Fruit fly (Drosophila melanogaster): ENCODE results near the gene kar.
A peak's percentile ranks its signal among the peaks of the same experiment; 100 is the strongest.

kar gene

DNA sequence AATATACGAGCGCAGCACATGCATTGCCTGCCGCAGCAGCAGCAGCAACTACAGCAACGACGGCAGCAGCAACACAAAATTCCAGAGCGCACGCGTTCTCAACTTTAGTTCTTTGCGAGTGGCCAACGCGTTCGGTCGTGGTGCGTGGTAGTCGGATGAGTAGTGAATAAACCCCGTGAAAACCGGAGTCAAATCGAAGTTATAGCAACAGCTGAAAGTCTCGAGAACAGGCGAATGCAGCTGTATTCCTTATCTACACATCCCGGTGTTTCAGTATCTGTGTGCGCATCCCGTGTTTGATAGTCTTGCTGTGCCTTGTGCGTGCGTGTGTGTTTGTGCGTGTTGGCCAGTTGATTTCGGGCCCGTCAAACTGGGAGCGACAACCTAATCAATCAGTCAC, 41.2 kb downstream of the kar start, which contains the start of gene Dtg (continued):
- TF ChIP-seq HLHmδ (GFP tag; optimal IDR thresholded peaks at IDR 0.05) (peak; percentile 82), CHES-1-like (GFP tag; optimal IDR thresholded peaks at IDR 0.05) (no peak), Hr39 (optimal IDR thresholded peaks at IDR 0.05) (no peak), CG15601 (tag; optimal IDR thresholded peaks at IDR 0.05) (peak; percentile 2), vvl (GFP tag; IDR thresholded peaks at IDR 0.05) (no peak), MTF-1 (GFP tag; optimal IDR thresholded peaks at IDR 0.05; ENCODE audit: borderline replicate concordance) (peak; percentile 31), Dad (GFP tag; optimal IDR thresholded peaks at IDR 0.05) (no peak), CG7357 (GFP tag; IDR thresholded peaks at IDR 0.05) (no peak), CG8281 (tag; optimal IDR thresholded peaks at IDR 0.05) (peak; percentile 37), danr (GFP tag; IDR thresholded peaks at IDR 0.05) (no peak), CG11560 (tag; IDR thresholded peaks at IDR 0.05) (no peak), Opbp (GFP tag; IDR thresholded peaks at IDR 0.05; ENCODE audit: partially characterized antibody) (0 out of 3 replicates have a peak, but pooled peaks have one; percentile 24), CG17359 (tag; optimal IDR thresholded peaks at IDR 0.05) (no peak), eve (GFP tag; optimal IDR thresholded peaks at IDR 0.05) (no peak), da (GFP tag; optimal IDR thresholded peaks at IDR 0.05) (peak; percentile 19), Ptx1 (GFP tag; IDR thresholded peaks at IDR 0.05) (no peak), nom (GFP tag; optimal IDR thresholded peaks at IDR 0.05) (peak; percentile 18), CG8388 (GFP tag; optimal IDR thresholded peaks at IDR 0.05) (no peak), CG4617 (GFP tag; optimal IDR thresholded peaks at IDR 0.05; ENCODE audit: borderline replicate concordance) (no peak), zen (tag; optimal IDR thresholded peaks at IDR 0.05) (peak; percentile 46), Med (GFP tag) (peak; percentile 77), chinmo (GFP tag; IDR thresholded peaks at IDR 0.05; ENCODE audit: partially characterized antibody) (no peak), cg (GFP tag; optimal IDR thresholded peaks at IDR 0.05) (peak; percentile 68), pros (GFP tag; optimal IDR thresholded peaks at IDR 0.05) (peak; percentile 65), otp (GFP tag; IDR thresholded peaks at IDR 0.05) (no peak), CG32767 (GFP tag; IDR thresholded peaks at IDR 0.05) (no peak), unc-4 (GFP tag; IDR thresholded peaks at IDR 0.05; ENCODE audit: partially characterized antibody) (no peak), CG17568 (GFP tag; optimal IDR thresholded peaks at IDR 0.05) (no peak), CG16813 (GFP tag; IDR thresholded peaks at IDR 0.05; ENCODE audit: partially characterized antibody) (no peak), pnt (GFP tag; optimal IDR thresholded peaks at IDR 0.05) (no peak), maf-S (GFP tag; optimal IDR thresholded peaks at IDR 0.05) (no peak), CG33557 (GFP tag; optimal IDR thresholded peaks at IDR 0.05) (peak; percentile 24), NC2β (GFP tag; optimal IDR thresholded peaks at IDR 0.05) (no peak), CG8924 (tag; optimal IDR thresholded peaks at IDR 0.05) (peak; percentile 10), mirr (GFP tag; optimal IDR thresholded peaks at IDR 0.05) (no peak), bowl (GFP tag; IDR thresholded peaks at IDR 0.05) (no peak), dm (GFP tag; optimal IDR thresholded peaks at IDR 0.05) (peak; percentile 6), cad (GFP tag; optimal IDR thresholded peaks at IDR 0.05) (no peak), CG15479 (GFP tag; optimal IDR thresholded peaks at IDR 0.05) (peak; percentile 63), ara (GFP tag; IDR thresholded peaks at IDR 0.05) (peak; percentile 40; the same call in 1 of the 2 replicates), slou (GFP tag; optimal IDR thresholded peaks at IDR 0.05) (no peak), gsb-n (tag; optimal IDR thresholded peaks at IDR 0.05) (no peak), Trl (optimal IDR thresholded peaks at IDR 0.05) (peak in 1 of 2 experiments; percentile 2), Trl (GFP tag; optimal IDR thresholded peaks at IDR 0.05) (no peak), twi (tag; optimal IDR thresholded peaks at IDR 0.05) (peak; percentile 70), CG2199 (GFP tag; IDR thresholded peaks at IDR 0.05) (0 out of 3 replicates have a peak, but pooled peaks have one; percentile 41), sisA (GFP tag; IDR thresholded peaks at IDR 0.05) (no peak), Hr3 (GFP tag; optimal IDR thresholded peaks at IDR 0.05) (no peak), slp2 (GFP tag; optimal IDR thresholded peaks at IDR 0.05) (no peak), ci (GFP tag; IDR thresholded peaks at IDR 0.05) (0 out of 3 replicates have a peak, but pooled peaks have one; percentile 52), Hr78 (GFP tag; optimal IDR thresholded peaks at IDR 0.05) (no peak), Hmx (GFP tag; optimal IDR thresholded peaks at IDR 0.05) (no peak)
